Fruit fly (Drosophila melanogaster) Kc167 (cell line): ENCODE results near the gene shep.

Experiments used
- Myc ChIP-seq: fragments of >200 bp; optimal IDR thresholded peaks from 2 replicates; lab custom pipeline; 2017; ENCODE audit warnings: missing external identifiers
- Sin3A ChIP-seq: fragments of >200 bp; optimal IDR thresholded peaks from 2 replicates; lab custom pipeline; 2018; ENCODE audit warnings: missing external identifiers
- h ChIP-seq: fragments of >200 bp; optimal IDR thresholded peaks from 3 replicates; lab custom pipeline; 2018; ENCODE audit warnings: missing external identifiers
- insv ChIP-seq: fragments of >200 bp; optimal IDR thresholded peaks from 3 replicates; lab custom pipeline; 2018; ENCODE audit warnings: missing external identifiers
- psq ChIP-seq: fragments of >200 bp; optimal IDR thresholded peaks from 2 replicates; lab custom pipeline; 2017; ENCODE audit warnings: missing external identifiers
- ttk ChIP-seq: sonication (Bioruptor generic); optimal IDR thresholded peaks from 2 replicates; lab custom pipeline; 2017; ENCODE audit warnings: missing external identifiers

shep gene

DNA sequence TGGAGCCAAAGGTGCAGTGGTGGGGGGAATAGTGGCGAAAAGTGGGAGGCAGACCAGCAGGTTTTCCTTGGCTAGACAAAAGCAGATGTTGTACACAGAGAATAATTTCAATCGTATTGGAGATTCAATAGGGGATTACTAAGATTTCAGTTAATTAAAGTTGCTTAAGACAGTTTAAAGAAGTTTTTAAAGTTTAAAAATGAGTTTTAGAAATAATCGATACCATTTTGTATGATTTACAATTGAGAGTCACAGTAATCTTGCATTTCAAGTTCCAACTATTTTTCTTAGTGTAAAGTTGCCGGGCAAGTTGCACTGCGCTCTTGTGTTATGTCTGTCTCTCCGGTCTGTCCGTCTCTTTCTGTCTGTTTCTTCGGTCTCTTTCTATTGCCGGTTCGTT lies 28.9 kb downstream of the shep start:
- TF ChIP-seq ttk (lab: Kevin White, UChicago) (no peak), Myc (lab: Kevin White, UChicago) (no peak), psq (lab: Kevin White, UChicago) (no peak), insv (lab: Kevin White, UChicago) (no peak), Sin3A (no peak), h (lab: Kevin White, UChicago) (no peak)

DNA sequence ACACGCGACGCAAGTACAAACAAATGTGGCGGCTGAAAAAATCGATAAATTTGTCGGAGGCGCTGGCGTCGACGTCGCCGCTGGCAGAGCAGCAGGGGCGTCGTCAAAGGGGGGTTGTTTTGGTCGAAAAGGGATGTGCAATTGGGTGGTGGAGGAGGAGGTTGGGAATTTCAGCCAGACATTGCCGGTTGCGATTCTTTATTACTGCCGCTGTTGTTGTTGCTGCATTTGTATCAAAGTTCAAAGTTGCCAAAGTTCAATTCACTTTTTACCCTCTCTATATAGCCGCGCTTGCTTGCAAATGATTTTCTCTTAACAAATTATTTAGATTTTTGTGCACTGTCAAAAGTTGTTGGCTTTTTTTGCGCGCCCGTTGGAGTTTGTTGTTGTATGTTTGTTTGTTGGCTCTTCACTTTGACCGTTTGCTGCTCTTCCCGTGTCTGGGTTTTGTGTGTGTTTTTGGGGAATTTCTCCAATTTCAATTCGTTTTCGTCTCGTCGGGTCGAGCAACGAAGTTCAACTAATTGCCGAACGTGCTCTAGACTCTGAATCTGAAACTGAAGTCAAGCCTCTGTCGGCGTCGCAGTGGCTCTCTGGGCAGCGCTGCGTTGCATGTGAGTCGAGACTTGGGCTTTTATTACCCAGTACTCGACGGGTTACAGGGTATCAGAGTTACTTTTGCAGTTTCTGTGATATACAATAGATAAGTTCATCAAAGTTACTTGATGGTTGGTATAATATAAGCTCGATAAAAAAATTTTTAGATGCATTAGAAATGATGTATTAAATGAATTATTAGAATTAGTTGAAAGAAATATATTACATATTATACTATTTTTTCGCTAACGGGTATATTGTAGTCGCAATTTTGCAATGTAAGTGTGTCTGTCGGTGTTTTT lies 29.6 kb downstream of the shep start:
- TF ChIP-seq Sin3A: no peak
- no peak for TF ChIP-seq insv (lab: Kevin White, UChicago)
- TF ChIP-seq Myc (lab: Kevin White, UChicago): no peak
- TF ChIP-seq h (lab: Kevin White, UChicago): no peak
- no peak for TF ChIP-seq ttk (lab: Kevin White, UChicago)
- no peak for TF ChIP-seq psq (lab: Kevin White, UChicago)

DNA sequence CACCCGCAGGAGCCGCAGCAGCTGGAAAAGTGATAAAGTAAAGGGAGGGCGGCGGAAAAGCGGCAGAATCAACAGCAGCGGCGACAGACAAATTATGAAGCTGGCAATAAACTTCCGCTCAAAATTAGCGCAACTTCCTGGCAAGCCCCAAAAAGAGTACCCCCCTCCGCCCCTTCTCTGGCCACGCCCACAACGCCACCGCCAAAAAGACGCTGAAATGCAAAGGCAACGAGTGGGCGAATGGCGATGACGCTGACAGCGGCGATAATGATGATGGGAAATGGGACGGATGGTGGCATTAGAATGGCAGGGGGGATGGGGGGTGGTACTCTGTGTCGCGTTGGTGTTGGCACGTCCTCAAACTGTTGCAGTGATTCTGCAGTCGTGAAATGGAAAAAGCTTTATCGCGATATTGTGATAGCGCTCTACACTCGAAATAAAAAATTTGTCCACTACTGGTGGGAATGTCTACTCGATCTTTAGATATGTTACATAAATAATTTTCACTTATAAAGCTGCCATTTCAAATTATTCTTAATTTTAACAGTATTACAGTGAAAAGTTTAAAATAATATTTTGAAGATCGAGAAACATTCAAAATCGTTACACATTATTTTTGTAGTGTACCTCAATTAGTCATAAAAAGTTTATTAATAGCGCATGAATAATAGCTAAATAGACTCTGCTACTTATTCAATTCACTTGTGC lies 30.8 kb downstream of the shep start:
- TF ChIP-seq ttk (lab: Kevin White, UChicago): no peak
- no peak for TF ChIP-seq Myc (lab: Kevin White, UChicago)
- TF ChIP-seq Sin3A: no peak
- no peak for TF ChIP-seq insv (lab: Kevin White, UChicago)
- TF ChIP-seq h (lab: Kevin White, UChicago): no peak
- no peak for TF ChIP-seq psq (lab: Kevin White, UChicago)

DNA sequence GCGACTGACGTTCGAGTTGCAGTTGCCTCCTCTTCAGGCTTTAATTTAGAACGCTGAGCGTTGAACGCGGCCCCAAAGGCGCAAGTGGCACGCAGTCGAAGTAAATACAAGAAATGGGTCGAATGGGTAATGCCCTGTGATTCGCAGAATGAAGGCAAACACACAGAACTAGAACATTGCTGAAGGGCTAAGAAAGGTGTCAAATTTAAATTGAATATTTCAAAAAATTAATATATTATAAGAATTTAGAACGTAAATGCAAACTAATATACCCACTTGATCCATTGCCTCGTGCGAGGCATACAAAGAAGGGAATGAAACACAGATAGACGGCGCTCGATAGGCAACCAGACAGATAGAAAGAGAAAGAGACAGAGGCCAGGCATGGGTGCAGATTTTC lies 34.5 kb downstream of the shep start:
- TF ChIP-seq insv (lab: Kevin White, UChicago) (no peak), h (lab: Kevin White, UChicago) (no peak), ttk (lab: Kevin White, UChicago) (no peak), Myc (lab: Kevin White, UChicago) (no peak), Sin3A (no peak), psq (lab: Kevin White, UChicago) (no peak)

DNA sequence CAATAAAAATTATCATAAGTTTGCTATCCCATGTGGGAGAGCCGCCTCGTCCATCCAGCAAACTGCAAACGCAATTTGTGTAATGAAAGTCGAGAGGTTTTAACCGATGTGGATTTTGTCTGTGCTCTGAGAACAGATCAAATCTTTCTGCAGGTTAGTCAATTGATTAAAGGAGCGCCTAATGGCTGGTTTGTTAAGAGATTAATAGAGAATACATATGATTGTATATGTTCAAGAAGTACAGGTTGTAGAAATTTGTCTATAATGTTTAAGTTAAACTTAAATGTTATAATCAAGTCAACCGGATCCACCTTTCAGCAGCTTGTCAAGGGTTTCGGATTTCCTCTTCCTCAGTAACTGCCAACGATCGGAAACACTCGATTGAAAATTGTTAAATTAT lies 43.6 kb downstream of the shep start, which contains the start of gene CG4669:
CG4669 (plus strand) TSS at position 301 of the 400 bp plus-strand sequence.
- no peak for TF ChIP-seq ttk (lab: Kevin White, UChicago)
- no peak for TF ChIP-seq h (lab: Kevin White, UChicago)
- no peak for TF ChIP-seq Sin3A
- TF ChIP-seq psq (lab: Kevin White, UChicago): no peak
- no peak for TF ChIP-seq insv (lab: Kevin White, UChicago)
- no peak for TF ChIP-seq Myc (lab: Kevin White, UChicago)

- no peak for TF ChIP-seq h (lab: Kevin White, UChicago)
- TF ChIP-seq Myc (lab: Kevin White, UChicago): no peak
- no peak for TF ChIP-seq ttk (lab: Kevin White, UChicago)
- TF ChIP-seq Sin3A: no peak
- no peak for TF ChIP-seq psq (lab: Kevin White, UChicago)
- no peak for TF ChIP-seq insv (lab: Kevin White, UChicago)
These were observed 47.7 kb downstream of the shep start for dm6 chr3L:5230012-5230411.

DNA sequence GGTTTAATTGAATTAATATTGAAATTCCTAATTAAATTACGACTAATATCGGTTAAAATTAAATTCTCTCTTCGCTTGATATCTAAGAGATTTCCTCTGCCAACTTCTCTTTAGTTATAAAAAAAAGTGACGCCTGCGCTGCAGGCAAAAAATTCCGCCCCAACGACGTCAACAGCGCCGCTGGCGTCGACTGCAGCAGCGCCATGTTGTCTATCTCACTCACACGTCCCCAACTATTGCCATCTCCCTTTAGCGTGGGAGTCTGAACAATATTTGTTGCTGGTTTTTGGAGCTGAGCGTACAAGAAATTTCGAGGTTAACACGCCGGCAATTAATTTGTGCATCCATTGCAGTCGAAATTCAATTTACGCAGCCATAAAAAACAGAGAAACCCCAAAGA lies 71.6 kb downstream of the shep start:
- no peak for TF ChIP-seq psq (lab: Kevin White, UChicago)
- TF ChIP-seq ttk (lab: Kevin White, UChicago): no peak
- no peak for TF ChIP-seq h (lab: Kevin White, UChicago)
- TF ChIP-seq insv (lab: Kevin White, UChicago): no peak
- no peak for TF ChIP-seq Myc (lab: Kevin White, UChicago)
- TF ChIP-seq Sin3A: no peak

DNA sequence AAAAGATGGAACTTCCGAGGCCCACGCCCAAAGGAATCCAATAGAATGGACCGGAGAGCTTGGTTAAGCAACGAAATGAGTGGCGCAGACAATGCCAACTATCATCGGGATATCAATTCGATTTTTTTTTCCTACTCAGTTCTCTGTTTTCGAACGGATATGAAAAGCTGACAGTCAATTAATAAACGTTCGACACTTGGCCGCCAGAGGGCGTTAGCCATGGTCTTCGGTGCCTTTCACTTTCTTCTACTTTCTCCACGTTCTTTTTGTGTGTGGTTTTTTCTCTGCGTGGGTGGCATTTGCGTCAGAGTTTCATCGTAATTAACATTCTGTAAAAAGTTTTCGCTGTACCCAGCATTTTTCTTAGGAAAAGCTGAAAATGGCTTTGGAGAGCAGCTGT lies 76.0 kb downstream of the shep start:
- TF ChIP-seq h (lab: Kevin White, UChicago) (no peak), Myc (lab: Kevin White, UChicago) (no peak), insv (lab: Kevin White, UChicago) (no peak), Sin3A (no peak), psq (lab: Kevin White, UChicago) (no peak), ttk (lab: Kevin White, UChicago) (no peak)

DNA sequence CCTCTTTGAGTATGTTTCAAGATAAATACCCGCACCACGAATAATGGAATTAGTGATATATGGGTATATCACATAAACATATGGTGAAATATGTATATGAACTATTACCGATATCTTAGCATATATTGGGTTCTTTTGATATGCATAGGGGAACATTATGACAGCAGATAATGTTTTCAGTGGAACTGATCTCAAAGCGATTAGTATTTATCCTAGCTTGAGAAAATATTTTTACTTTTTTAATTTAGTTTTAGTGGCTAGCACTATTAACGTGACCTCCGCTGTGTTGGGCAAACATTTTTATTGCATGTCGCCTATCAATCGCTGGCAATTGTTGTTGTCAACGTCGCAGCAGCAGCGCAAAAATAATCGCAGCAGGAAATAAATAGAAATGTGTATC lies 89.3 kb downstream of the shep start:
- TF ChIP-seq h (lab: Kevin White, UChicago) (no peak), insv (lab: Kevin White, UChicago) (no peak), psq (lab: Kevin White, UChicago) (no peak), ttk (lab: Kevin White, UChicago) (no peak), Sin3A (no peak), Myc (lab: Kevin White, UChicago) (no peak)

dm6 chr3L:5187572-5187934 lies 90.2 kb downstream of the shep start:
- TF ChIP-seq psq (lab: Kevin White, UChicago): no peak
- no peak for TF ChIP-seq h (lab: Kevin White, UChicago)
- TF ChIP-seq Sin3A: no peak
- no peak for TF ChIP-seq insv (lab: Kevin White, UChicago)
- no peak for TF ChIP-seq Myc (lab: Kevin White, UChicago)
- no peak for TF ChIP-seq ttk (lab: Kevin White, UChicago)

DNA sequence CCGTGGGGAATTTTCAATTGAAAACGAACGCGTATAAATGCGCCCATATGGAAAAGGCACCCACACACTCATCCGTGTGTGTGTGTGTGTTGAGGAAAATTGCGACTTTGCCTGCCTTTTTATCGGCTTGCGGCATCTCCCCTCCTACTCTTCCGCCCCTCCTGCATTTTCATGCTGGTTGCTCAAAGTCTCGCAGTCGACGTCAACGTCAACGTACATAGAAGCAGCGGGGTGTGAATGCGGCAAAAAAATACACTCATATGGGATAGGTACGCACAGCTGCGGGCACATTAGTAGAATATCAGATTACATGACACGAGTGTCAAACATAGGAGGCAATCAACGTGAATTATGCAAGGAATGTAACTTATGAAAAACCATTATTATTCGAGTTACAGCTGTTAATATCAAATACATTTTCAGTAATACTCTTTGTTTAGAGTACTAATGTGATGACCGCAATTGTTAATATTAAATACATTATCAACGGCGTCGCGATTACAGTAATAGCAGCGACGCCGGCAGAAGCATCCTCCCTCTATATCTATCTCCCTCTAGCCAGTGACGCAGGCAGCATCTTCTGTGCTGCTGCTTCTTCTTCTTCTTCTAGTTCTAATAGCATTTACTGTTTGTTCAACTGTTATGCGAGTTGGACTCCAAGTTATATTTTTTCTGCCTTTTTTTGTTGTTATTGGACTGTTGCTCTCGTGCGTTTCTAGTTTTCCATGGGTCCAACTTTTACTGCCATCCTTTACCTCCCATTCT lies 90.8 kb downstream of the shep start:
- no peak for TF ChIP-seq Sin3A
- no peak for TF ChIP-seq psq (lab: Kevin White, UChicago)
- TF ChIP-seq insv (lab: Kevin White, UChicago): no peak
- TF ChIP-seq ttk (lab: Kevin White, UChicago): no peak
- no peak for TF ChIP-seq h (lab: Kevin White, UChicago)
- no peak for TF ChIP-seq Myc (lab: Kevin White, UChicago)
